Worm (Caenorhabditis elegans) whole organism, young adult: ENCODE data around the gene byn-1.

Source experiments
- C06A6.2 ChIP-seq: fragments of 200-800 bp; sonication (Bioruptor generic); conservative IDR thresholded peaks from 2 replicates; pipeline ENCODE4 v1.3.6; 2022; ENCODE audit warnings: missing genetic modification characterization, missing compliant biosample characterization
- F23B12.7 ChIP-seq: sonication (generic microtip); optimal IDR thresholded peaks from 2 replicates; lab custom pipeline; 2017; ENCODE audit warnings: missing genetic modification characterization, mild to moderate bottlenecking, missing compliant biosample characterization, antibody characterized with exemption, moderate library complexity; ENCODE audit not compliant: insufficient read depth
- F57A8.1 ChIP-seq: fragments of 200-800 bp; sonication (Bioruptor generic); optimal IDR thresholded peaks from 2 replicates; lab custom pipeline; 2018; ENCODE audit warnings: mild to moderate bottlenecking, missing genetic modification characterization, moderate library complexity, missing compliant biosample characterization
- T26A5.8 ChIP-seq: sonication (generic microtip); optimal IDR thresholded peaks from 2 replicates; lab custom pipeline; 2016; ENCODE audit warnings: missing genetic modification characterization, missing compliant biosample characterization
- Y56A3A.18 ChIP-seq: fragments of 200-800 bp; sonication (Bioruptor generic); IDR thresholded peaks from 2 replicates; pipeline ENCODE4 v1.3.6; 2022; ENCODE audit warnings: missing genetic modification reagents, missing genetic modification characterization, missing compliant biosample characterization
- Y79H2A.3 ChIP-seq: fragments of 200-800 bp; sonication (Bioruptor generic); conservative IDR thresholded peaks from 2 replicates; pipeline ENCODE4 v1.3.6; 2022; ENCODE audit warnings: missing genetic modification reagents, missing genetic modification characterization, missing compliant biosample characterization
- ZK185.1 ChIP-seq: sonication (generic microtip); optimal IDR thresholded peaks from 2 replicates; lab custom pipeline; 2016; ENCODE audit warnings: mild to moderate bottlenecking, missing genetic modification characterization, missing compliant biosample characterization; ENCODE audit not compliant: poor library complexity, severe bottlenecking
- akir-1 ChIP-seq: fragments of 200-800 bp; sonication (Bioruptor generic); optimal IDR thresholded peaks from 2 replicates; lab custom pipeline; 2018; ENCODE audit warnings: mild to moderate bottlenecking, missing genetic modification characterization, moderate library complexity, missing compliant biosample characterization
- atf-7 ChIP-seq: sonication (generic microtip); optimal IDR thresholded peaks from 2 replicates; lab custom pipeline; 2017; ENCODE audit warnings: mild to moderate bottlenecking, missing genetic modification characterization, missing compliant biosample characterization
- athp-1 ChIP-seq: sonication (generic microtip); optimal IDR thresholded peaks from 2 replicates; lab custom pipeline; 2017; ENCODE audit warnings: mild to moderate bottlenecking, missing genetic modification characterization, missing compliant biosample characterization
- attf-3 ChIP-seq: fragments of 200-800 bp; sonication (Bioruptor generic); conservative IDR thresholded peaks from 2 replicates; pipeline ENCODE4 v1.3.6; 2022; ENCODE audit warnings: missing genetic modification reagents, missing genetic modification characterization, missing compliant biosample characterization
- attf-5 ChIP-seq: fragments of 200-800 bp; sonication (Bioruptor generic); optimal IDR thresholded peaks from 2 replicates; lab custom pipeline; 2018; ENCODE audit warnings: mild to moderate bottlenecking, missing genetic modification characterization, missing compliant biosample characterization
- cebp-2 ChIP-seq: fragments of 200-800 bp; sonication (Bioruptor generic); IDR thresholded peaks from 2 replicates; pipeline ENCODE4 v1.3.6; 2022; ENCODE audit warnings: missing genetic modification characterization, missing compliant biosample characterization
- ceh-40 ChIP-seq: fragments of 200-800 bp; sonication (Bioruptor generic); IDR thresholded peaks from 2 replicates; pipeline ENCODE4 v1.3.6; 2022; ENCODE audit warnings: missing genetic modification characterization, missing compliant biosample characterization
- dox-1 ChIP-seq: fragments of 200-800 bp; sonication (Bioruptor generic); IDR thresholded peaks from 2 replicates; pipeline ENCODE4 v1.3.6; 2022; ENCODE audit warnings: missing genetic modification reagents, missing genetic modification characterization, missing compliant biosample characterization
- dpl-1 ChIP-seq: fragments of 150-350 bp; optimal IDR thresholded peaks from 2 replicates; lab custom pipeline; 2014; ENCODE audit warnings: missing biosample characterization, missing genetic modification reagents, missing genetic modification characterization
- egl-44 ChIP-seq: fragments of 200-800 bp; sonication (Bioruptor generic); IDR thresholded peaks from 2 replicates; pipeline ENCODE4 v1.3.6; 2022; ENCODE audit warnings: missing genetic modification reagents, missing genetic modification characterization, missing compliant biosample characterization
- ekl-4 ChIP-seq: fragments of 200-800 bp; sonication (Bioruptor generic); IDR thresholded peaks from 2 replicates; pipeline ENCODE4 v1.3.6; 2022; ENCODE audit warnings: missing genetic modification reagents, missing genetic modification characterization, missing compliant biosample characterization
- ets-4 ChIP-seq: fragments of 200-800 bp; sonication (Bioruptor generic); optimal IDR thresholded peaks from 2 replicates; lab custom pipeline; 2018; ENCODE audit warnings: mild to moderate bottlenecking, missing genetic modification characterization, missing compliant biosample characterization
- gei-17 ChIP-seq: fragments of 200-800 bp; sonication (Bioruptor generic); optimal IDR thresholded peaks from 2 replicates; lab custom pipeline; 2018; ENCODE audit warnings: mild to moderate bottlenecking, missing genetic modification characterization, missing compliant biosample characterization
- him-1 ChIP-seq: sonication (generic microtip); optimal IDR thresholded peaks from 2 replicates; lab custom pipeline; 2016; ENCODE audit warnings: missing genotype, missing genetic modification reagents, missing genetic modification characterization, missing compliant biosample characterization
- hmg-20 ChIP-seq: fragments of 200-800 bp; sonication (Bioruptor generic); IDR thresholded peaks from 2 replicates; pipeline ENCODE4 v1.3.6; 2022; ENCODE audit warnings: missing genetic modification reagents, missing genetic modification characterization, missing compliant biosample characterization
- lag-1 ChIP-seq: fragments of 200-800 bp; sonication (Bioruptor generic); IDR thresholded peaks from 2 replicates; pipeline ENCODE4 v1.3.6; 2022; ENCODE audit warnings: missing genetic modification reagents, missing genetic modification characterization, missing compliant biosample characterization
- lin-35 ChIP-seq, 3 experiments: fragments of 150-350 bp in 2 of 3; sonication (generic microtip) in 1 of 3; optimal IDR thresholded peaks; 2 replicates each; lab custom pipeline; 2014 to 2018; ENCODE audit warnings: missing biosample characterization in 3 of 3, missing genetic modification characterization in 3 of 3, missing genetic modification reagents in 3 of 3
- lin-54 ChIP-seq: fragments of 200-800 bp; sonication (Bioruptor generic); optimal IDR thresholded peaks from 2 replicates; lab custom pipeline; 2018; ENCODE audit warnings: mild to moderate bottlenecking, missing genetic modification characterization, missing compliant biosample characterization
- lir-1 ChIP-seq: fragments of 200-800 bp; sonication (Bioruptor generic); conservative IDR thresholded peaks from 2 replicates; pipeline ENCODE4 v1.3.6; 2022; ENCODE audit warnings: missing genetic modification reagents, missing genetic modification characterization, missing compliant biosample characterization
- madf-3 ChIP-seq: fragments of 200-800 bp; sonication (Bioruptor generic); IDR thresholded peaks from 2 replicates; pipeline ENCODE4 v1.3.6; 2022; ENCODE audit warnings: missing genetic modification reagents, missing genetic modification characterization, missing compliant biosample characterization
- madf-6 ChIP-seq: fragments of 200-800 bp; sonication (Bioruptor generic); IDR thresholded peaks from 2 replicates; pipeline ENCODE4 v1.3.6; 2022; ENCODE audit warnings: missing genetic modification reagents, missing genetic modification characterization, missing compliant biosample characterization
- mes-4 ChIP-seq: sonication (generic microtip); optimal IDR thresholded peaks from 2 replicates; lab custom pipeline; 2016; ENCODE audit warnings: missing genotype, missing genetic modification characterization, missing compliant biosample characterization
- nfya-1 ChIP-seq: sonication (generic microtip); optimal IDR thresholded peaks from 2 replicates; lab custom pipeline; 2017; ENCODE audit warnings: antibody characterized with exemption, missing compliant biosample characterization, missing genetic modification characterization, borderline replicate concordance; ENCODE audit not compliant: insufficient read depth
- nfya-2 ChIP-seq: fragments of 200-800 bp; sonication (Bioruptor generic); IDR thresholded peaks from 2 replicates; pipeline ENCODE4 v1.3.6; 2022; ENCODE audit warnings: missing genetic modification reagents, missing genetic modification characterization, missing compliant biosample characterization
- nhr-179 ChIP-seq: sonication (generic microtip); optimal IDR thresholded peaks from 2 replicates; lab custom pipeline; 2016; ENCODE audit warnings: mild to moderate bottlenecking, missing genetic modification characterization, missing compliant biosample characterization
- nhr-27 ChIP-seq: fragments of 200-800 bp; sonication (Bioruptor generic); optimal IDR thresholded peaks from 2 replicates; lab custom pipeline; 2018; ENCODE audit warnings: mild to moderate bottlenecking, missing genetic modification characterization, moderate library complexity, missing compliant biosample characterization
- pha-4 ChIP-seq: fragments of 150-350 bp; sonication (generic microtip); optimal IDR thresholded peaks from 2 replicates; lab custom pipeline; 2014; ENCODE audit warnings: missing biosample characterization, missing genetic modification reagents, missing genetic modification characterization
- rcor-1 ChIP-seq: fragments of 200-800 bp; sonication (Bioruptor generic); IDR thresholded peaks from 2 replicates; pipeline ENCODE4 v1.3.6; 2022; ENCODE audit warnings: missing genetic modification reagents, missing genetic modification characterization, missing compliant biosample characterization
- repo-1 ChIP-seq: sonication (generic microtip); optimal IDR thresholded peaks from 2 replicates; lab custom pipeline; 2017; ENCODE audit warnings: mild to moderate bottlenecking, missing genetic modification characterization, missing compliant biosample characterization
- rpc-1 ChIP-seq, 2 experiments: fragments of 150-350 bp in 1 of 2; sonication (generic microtip) in 1 of 2; optimal IDR thresholded peaks; 2 replicates each; lab custom pipeline; 2014 to 2018; ENCODE audit warnings: missing biosample characterization in 1 of 2, missing genetic modification characterization in 1 of 2, missing genetic modification reagents in 1 of 2, missing genotype in 1 of 2
- sea-2 ChIP-seq: fragments of 200-800 bp; sonication (Bioruptor generic); IDR thresholded peaks from 2 replicates; pipeline ENCODE4 v1.3.6; 2022; ENCODE audit warnings: missing genetic modification characterization, missing compliant biosample characterization
- snpc-1.1 ChIP-seq: sonication (generic microtip); optimal IDR thresholded peaks from 2 replicates; lab custom pipeline; 2017; ENCODE audit warnings: missing genetic modification characterization, mild to moderate bottlenecking, missing compliant biosample characterization, antibody characterized with exemption, moderate library complexity, missing genotype, missing genetic modification reagents; ENCODE audit not compliant: insufficient read depth
- snpc-1.3 ChIP-seq: sonication (generic microtip); optimal IDR thresholded peaks from 2 replicates; lab custom pipeline; 2017; ENCODE audit warnings: missing genetic modification characterization, mild to moderate bottlenecking, missing compliant biosample characterization, antibody characterized with exemption, moderate library complexity, missing genotype, missing genetic modification reagents; ENCODE audit not compliant: insufficient read depth
- snpc-4 ChIP-seq, 5 experiments: fragments of 150-350 bp in 1 of 5; sonication (generic microtip) in 4 of 5; optimal IDR thresholded peaks; 2 replicates each; lab custom pipeline; 2014 to 2018; ENCODE audit warnings: missing genetic modification characterization in 5 of 5, missing biosample characterization in 3 of 5, antibody characterized with exemption in 2 of 5, mild to moderate bottlenecking in 2 of 5, missing compliant biosample characterization in 2 of 5, missing genotype in 2 of 5, moderate library complexity in 2 of 5, missing genetic modification reagents in 1 of 5
- sptf-2 ChIP-seq: fragments of 200-800 bp; sonication (Bioruptor generic); optimal IDR thresholded peaks from 2 replicates; lab custom pipeline; 2018; ENCODE audit warnings: mild to moderate bottlenecking, missing genetic modification characterization, missing compliant biosample characterization
- tbp1 ChIP-seq: fragments of 200-800 bp; sonication (Bioruptor generic); optimal IDR thresholded peaks from 2 replicates; lab custom pipeline; 2018; ENCODE audit warnings: mild to moderate bottlenecking, missing genetic modification characterization, missing compliant biosample characterization
- zfh-2 ChIP-seq: fragments of 200-800 bp; sonication (Bioruptor generic); conservative IDR thresholded peaks from 2 replicates; pipeline ENCODE4 v1.3.6; 2022; ENCODE audit warnings: missing genetic modification reagents, missing genetic modification characterization, missing compliant biosample characterization
- ztf-26 ChIP-seq: sonication (generic microtip); optimal IDR thresholded peaks from 2 replicates; lab custom pipeline; 2017; ENCODE audit warnings: missing genetic modification characterization, missing compliant biosample characterization
- ztf-6 ChIP-seq: fragments of 200-800 bp; sonication (Bioruptor generic); IDR thresholded peaks from 2 replicates; pipeline ENCODE4 v1.3.6; 2022; ENCODE audit warnings: missing genetic modification reagents, missing genetic modification characterization, missing compliant biosample characterization

Gene byn-1

DNA sequence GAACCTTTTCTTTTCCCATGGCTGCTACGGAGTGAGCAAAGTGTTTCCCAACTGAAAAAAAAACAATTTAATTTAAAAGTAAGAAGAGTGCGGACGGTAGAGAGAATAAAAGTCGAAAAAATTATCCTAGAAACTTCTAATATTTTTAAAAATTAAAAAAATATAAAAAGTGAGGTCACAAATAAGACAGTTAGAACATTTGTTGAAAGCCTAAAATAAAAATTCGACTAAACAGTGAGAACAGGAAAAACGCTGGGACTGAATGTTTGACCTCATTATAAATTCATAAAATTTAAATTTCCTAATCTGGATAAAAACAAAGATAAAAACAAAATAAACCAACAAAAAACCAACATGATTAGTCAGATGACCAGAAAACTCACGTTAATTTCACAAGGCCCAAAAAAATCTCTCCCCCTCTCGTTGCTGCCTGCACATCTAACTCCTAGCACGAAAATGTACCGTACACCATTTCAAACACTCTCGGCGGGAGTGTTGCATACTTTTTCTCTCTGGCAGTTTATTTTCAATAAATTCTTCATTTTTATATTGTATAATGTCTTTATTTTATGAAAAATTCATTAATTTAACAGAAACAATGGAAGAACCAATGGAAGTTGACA, 40.0 kb downstream of the byn-1 start, which contains the start of the genes eef-1A.1 and rfc-4 (continued):
- TF ChIP-seq lag-1 (no peak), ZK185.1 (tag; lab: Kevin White, UChicago) (peak; percentile 92), lin-35 (GFP tag; optimal IDR thresholded peaks at IDR 0.05; lab: Kevin White, UChicago) (peak; percentile 64 to 95 (median 73)), madf-6 (GFP tag; lab: Robert Waterston, UW) (peak; percentile 91), attf-3 (GFP tag; lab: Robert Waterston, UW) (peak; percentile 91), snpc-1.1 (peak; percentile 61), ztf-6 (GFP tag; lab: Robert Waterston, UW) (0 out of 2 replicates have a peak, but pooled peaks have one; percentile 17), T26A5.8 (tag; lab: Kevin White, UChicago) (no peak), akir-1 (GFP tag; lab: Kevin White, UChicago) (no peak), dox-1 (GFP tag; lab: Robert Waterston, UW) (peak; percentile 93), gei-17 (GFP tag; lab: Kevin White, UChicago) (peak; percentile 58), F57A8.1 (GFP tag; lab: Kevin White, UChicago) (no peak), mes-4 (no peak), nfya-1 (tag; lab: Kevin White, UChicago) (no peak), ztf-26 (tag; lab: Kevin White, UChicago) (peak; percentile 82), C06A6.2 (GFP tag; lab: Robert Waterston, UW) (peak; percentile 72), rpc-1 (optimal IDR thresholded peaks at IDR 0.05; lab: Kevin White, UChicago) (peak; percentile 16), rpc-1 (tag; optimal IDR thresholded peaks at IDR 0.05; lab: Kevin White, UChicago) (no peak), Y56A3A.18 (GFP tag; lab: Robert Waterston, UW) (no peak), nfya-2 (no peak), snpc-1.3 (tag; lab: Kevin White, UChicago) (peak; percentile 95), repo-1 (tag; lab: Kevin White, UChicago) (peak; percentile 48), dpl-1 (GFP tag; lab: Kevin White, UChicago) (peak; percentile 82), him-1 (peak; percentile 60), zfh-2 (no peak), madf-3 (peak; percentile 94), lin-54 (GFP tag; lab: Kevin White, UChicago) (peak; percentile 98), F23B12.7 (peak; percentile 97), hmg-20 (no peak), sptf-2 (GFP tag; lab: Kevin White, UChicago) (no peak), ekl-4 (GFP tag; lab: Robert Waterston, UW) (peak; percentile 93), pha-4 (peak; percentile 93), ets-4 (GFP tag; lab: Kevin White, UChicago) (no peak), egl-44 (GFP tag; lab: Robert Waterston, UW) (0 out of 2 replicates have a peak, but pooled peaks have one; percentile 43), nhr-179 (tag; lab: Kevin White, UChicago) (no peak), tbp1 (GFP tag; lab: Kevin White, UChicago) (peak; percentile 75), cebp-2 (GFP tag; lab: Robert Waterston, UW) (no peak), ceh-40 (GFP tag; lab: Robert Waterston, UW) (no peak), rcor-1 (GFP tag; lab: Robert Waterston, UW) (peak; percentile 90), atf-7 (tag; lab: Kevin White, UChicago) (peak; percentile 57), Y79H2A.3 (no peak), athp-1 (tag; lab: Kevin White, UChicago) (peak; percentile 51), nhr-27 (no peak), sea-2 (GFP tag; lab: Robert Waterston, UW) (no peak), lir-1 (GFP tag; lab: Robert Waterston, UW) (peak; percentile 81), snpc-4 (GFP tag; optimal IDR thresholded peaks at IDR 0.05; lab: Kevin White, UChicago) (peak; percentile 9), snpc-4 (tag; optimal IDR thresholded peaks at IDR 0.05; lab: Kevin White, UChicago) (peak; percentile 73 to 87 (median 80)), attf-5 (GFP tag; lab: Kevin White, UChicago) (peak; percentile 97)
